Worm (Caenorhabditis elegans) whole organism, young adult: ENCODE data around the gene col-106.
A peak's percentile ranks its signal among the peaks of the same experiment; 100 is the strongest.
"Not testable (repeated sequence)": the region's sequence is repeated elsewhere in the genome, so short reads cannot be mapped to it uniquely, and the experiment has no call there.

Experiments used
- B0035.1 ChIP-seq: sonication (generic microtip); optimal IDR thresholded peaks from 2 replicates; lab custom pipeline; 2016; ENCODE audit warnings: missing genetic modification characterization, mild to moderate bottlenecking, missing compliant biosample characterization, missing genotype, missing genetic modification reagents
- F22D6.2 ChIP-seq: sonication (generic microtip); optimal IDR thresholded peaks from 2 replicates; lab custom pipeline; 2016; ENCODE audit warnings: mild to moderate bottlenecking, missing genetic modification characterization, missing compliant biosample characterization
- F49E8.2 ChIP-seq: sonication (generic microtip); optimal IDR thresholded peaks from 3 replicates; lab custom pipeline; 2017; ENCODE audit warnings: missing genetic modification characterization, mild to moderate bottlenecking, missing compliant biosample characterization, antibody characterized with exemption, moderate library complexity; ENCODE audit not compliant: insufficient read depth
- F57A8.1 ChIP-seq: fragments of 200-800 bp; sonication (Bioruptor generic); optimal IDR thresholded peaks from 2 replicates; lab custom pipeline; 2018; ENCODE audit warnings: mild to moderate bottlenecking, missing genetic modification characterization, moderate library complexity, missing compliant biosample characterization
- K11D2.4 ChIP-seq: fragments of 200-800 bp; sonication (Bioruptor generic); IDR thresholded peaks from 2 replicates; pipeline ENCODE4 v1.3.6; 2022; ENCODE audit warnings: missing genetic modification reagents, missing genetic modification characterization, missing compliant biosample characterization
- aptf-2 ChIP-seq: fragments of 200-800 bp; sonication (Bioruptor generic); conservative IDR thresholded peaks from 2 replicates; pipeline ENCODE4 v1.3.6; 2022; ENCODE audit warnings: missing genetic modification reagents, missing genetic modification characterization, missing compliant biosample characterization
- attf-3 ChIP-seq: fragments of 200-800 bp; sonication (Bioruptor generic); conservative IDR thresholded peaks from 2 replicates; pipeline ENCODE4 v1.3.6; 2022; ENCODE audit warnings: missing genetic modification reagents, missing genetic modification characterization, missing compliant biosample characterization
- ccch-3 ChIP-seq: fragments of 200-800 bp; sonication (Bioruptor generic); optimal IDR thresholded peaks from 2 replicates; lab custom pipeline; 2018; ENCODE audit warnings: mild to moderate bottlenecking, missing genetic modification characterization, missing compliant biosample characterization
- cebp-1 ChIP-seq, 2 experiments: fragments of 200-800 bp in 1 of 2; sonication (Bioruptor generic) in 1 of 2; sonication (generic microtip) in 1 of 2; IDR thresholded peaks in 1 of 2; optimal IDR thresholded peaks in 1 of 2; 2 replicates each; pipeline versions ENCODE4 v1.3.6 to Lab custom; 2017 to 2022; ENCODE audit warnings: missing compliant biosample characterization in 2 of 2, missing genetic modification characterization in 2 of 2, mild to moderate bottlenecking in 1 of 2, missing genetic modification reagents in 1 of 2, moderate library complexity in 1 of 2
- chd-7 ChIP-seq: sonication (generic microtip); optimal IDR thresholded peaks from 2 replicates; lab custom pipeline; 2016; ENCODE audit warnings: mild to moderate bottlenecking, missing genetic modification characterization, moderate library complexity, missing compliant biosample characterization
- egl-44 ChIP-seq: fragments of 200-800 bp; sonication (Bioruptor generic); IDR thresholded peaks from 2 replicates; pipeline ENCODE4 v1.3.6; 2022; ENCODE audit warnings: missing genetic modification reagents, missing genetic modification characterization, missing compliant biosample characterization
- ekl-4 ChIP-seq: fragments of 200-800 bp; sonication (Bioruptor generic); IDR thresholded peaks from 2 replicates; pipeline ENCODE4 v1.3.6; 2022; ENCODE audit warnings: missing genetic modification reagents, missing genetic modification characterization, missing compliant biosample characterization
- hmg-1.2 ChIP-seq: fragments of 200-800 bp; sonication (Bioruptor generic); IDR thresholded peaks from 2 replicates; pipeline ENCODE4 v1.3.6; 2022; ENCODE audit warnings: missing genetic modification reagents, missing genetic modification characterization, missing compliant biosample characterization
- hsf-1 ChIP-seq: fragments of 200-800 bp; sonication (Bioruptor generic); IDR thresholded peaks from 2 replicates; pipeline ENCODE4 v1.3.6; 2022; ENCODE audit warnings: missing genetic modification reagents, missing genetic modification characterization, missing compliant biosample characterization
- lag-1 ChIP-seq: fragments of 200-800 bp; sonication (Bioruptor generic); IDR thresholded peaks from 2 replicates; pipeline ENCODE4 v1.3.6; 2022; ENCODE audit warnings: missing genetic modification reagents, missing genetic modification characterization, missing compliant biosample characterization
- lin-26 ChIP-seq: fragments of 200-800 bp; sonication (Bioruptor generic); IDR thresholded peaks from 2 replicates; pipeline ENCODE4 v1.3.6; 2022; ENCODE audit warnings: missing genetic modification reagents, missing genetic modification characterization, missing compliant biosample characterization
- lin-54 ChIP-seq: fragments of 200-800 bp; sonication (Bioruptor generic); optimal IDR thresholded peaks from 2 replicates; lab custom pipeline; 2018; ENCODE audit warnings: mild to moderate bottlenecking, missing genetic modification characterization, missing compliant biosample characterization
- lsy-27 ChIP-seq: sonication (generic microtip); optimal IDR thresholded peaks from 2 replicates; lab custom pipeline; 2017; ENCODE audit warnings: missing genetic modification characterization, mild to moderate bottlenecking, missing compliant biosample characterization, antibody characterized with exemption, missing genotype, borderline replicate concordance; ENCODE audit not compliant: insufficient read depth
- madf-6 ChIP-seq: fragments of 200-800 bp; sonication (Bioruptor generic); IDR thresholded peaks from 2 replicates; pipeline ENCODE4 v1.3.6; 2022; ENCODE audit warnings: missing genetic modification reagents, missing genetic modification characterization, missing compliant biosample characterization
- mcd-1 ChIP-seq: fragments of 200-800 bp; sonication (Bioruptor generic); IDR thresholded peaks from 2 replicates; pipeline ENCODE4 v1.3.6; 2022; ENCODE audit warnings: missing genetic modification reagents, missing genetic modification characterization, missing compliant biosample characterization
- nfya-2 ChIP-seq: fragments of 200-800 bp; sonication (Bioruptor generic); IDR thresholded peaks from 2 replicates; pipeline ENCODE4 v1.3.6; 2022; ENCODE audit warnings: missing genetic modification reagents, missing genetic modification characterization, missing compliant biosample characterization
- nhr-120 ChIP-seq: fragments of 200-800 bp; sonication (Bioruptor generic); IDR thresholded peaks from 2 replicates; pipeline ENCODE4 v1.3.6; 2022; ENCODE audit warnings: missing genetic modification characterization, missing compliant biosample characterization
- pbrm-1 ChIP-seq: fragments of 200-800 bp; sonication (Bioruptor generic); IDR thresholded peaks from 2 replicates; pipeline ENCODE4 v1.3.6; 2022; ENCODE audit warnings: missing genetic modification reagents, missing genetic modification characterization, missing compliant biosample characterization
- pha-4 ChIP-seq: fragments of 150-350 bp; sonication (generic microtip); optimal IDR thresholded peaks from 2 replicates; lab custom pipeline; 2014; ENCODE audit warnings: missing biosample characterization, missing genetic modification reagents, missing genetic modification characterization
- repo-1 ChIP-seq: sonication (generic microtip); optimal IDR thresholded peaks from 2 replicates; lab custom pipeline; 2017; ENCODE audit warnings: mild to moderate bottlenecking, missing genetic modification characterization, missing compliant biosample characterization
- rpc-1 ChIP-seq, 2 experiments: fragments of 150-350 bp in 1 of 2; sonication (generic microtip) in 1 of 2; optimal IDR thresholded peaks; 2 replicates each; lab custom pipeline; 2014 to 2018; ENCODE audit warnings: missing biosample characterization in 1 of 2, missing genetic modification characterization in 1 of 2, missing genetic modification reagents in 1 of 2, missing genotype in 1 of 2
- somi-1 ChIP-seq: fragments of 200-800 bp; sonication (Bioruptor generic); optimal IDR thresholded peaks from 2 replicates; lab custom pipeline; 2018; ENCODE audit warnings: mild to moderate bottlenecking, missing genetic modification characterization, missing compliant biosample characterization
- tbx-9 ChIP-seq: sonication (generic microtip); optimal IDR thresholded peaks from 2 replicates; lab custom pipeline; 2016; ENCODE audit warnings: borderline replicate concordance, missing genetic modification characterization, inconsistent platforms, missing compliant biosample characterization
- unc-130 ChIP-seq: sonication (generic microtip); optimal IDR thresholded peaks from 2 replicates; lab custom pipeline; 2016; ENCODE audit warnings: missing genetic modification reagents, missing genetic modification characterization, missing compliant biosample characterization
- unc-62 ChIP-seq: fragments of 150-350 bp; optimal IDR thresholded peaks from 2 replicates; lab custom pipeline; 2014; ENCODE audit warnings: missing biosample characterization, missing genetic modification reagents, missing genetic modification characterization
- ztf-26 ChIP-seq: sonication (generic microtip); optimal IDR thresholded peaks from 2 replicates; lab custom pipeline; 2017; ENCODE audit warnings: missing genetic modification characterization, missing compliant biosample characterization
- ztf-6 ChIP-seq: fragments of 200-800 bp; sonication (Bioruptor generic); IDR thresholded peaks from 2 replicates; pipeline ENCODE4 v1.3.6; 2022; ENCODE audit warnings: missing genetic modification reagents, missing genetic modification characterization, missing compliant biosample characterization

col-106 gene

ce11 chrIV:1453451-1453850 lies 7.1 kb downstream of the col-106 start:
- TF ChIP-seq lin-54 (GFP tag; lab: Kevin White, UChicago) (no peak), unc-62 (GFP tag; lab: Kevin White, UChicago) (no peak), ekl-4 (GFP tag; lab: Robert Waterston, UW) (no peak), hsf-1 (GFP tag; lab: Robert Waterston, UW) (no peak), nhr-120 (GFP tag; lab: Robert Waterston, UW) (no peak), F49E8.2 (tag; lab: Kevin White, UChicago) (no peak), B0035.1 (tag; lab: Kevin White, UChicago) (no peak), nfya-2 (no peak), K11D2.4 (GFP tag; lab: Robert Waterston, UW) (no peak), somi-1 (GFP tag; lab: Kevin White, UChicago) (no peak), aptf-2 (GFP tag; lab: Robert Waterston, UW) (no peak), tbx-9 (tag; lab: Kevin White, UChicago) (no peak), hmg-1.2 (GFP tag; lab: Robert Waterston, UW) (no peak), lsy-27 (no peak), F57A8.1 (GFP tag; lab: Kevin White, UChicago) (no peak), lag-1 (GFP tag; lab: Robert Waterston, UW) (no peak), unc-130 (GFP tag; lab: Kevin White, UChicago) (no peak), attf-3 (GFP tag; lab: Robert Waterston, UW) (no peak), chd-7 (tag; lab: Kevin White, UChicago) (no peak), repo-1 (tag; lab: Kevin White, UChicago) (no peak)
- TF ChIP-seq, all 124 proteins: peak for 0

ce11 chrIV:1452480-1452879 lies 8.1 kb downstream of the col-106 start:
- TF ChIP-seq pha-4 (tag; lab: Kevin White, UChicago) (no peak), F22D6.2 (tag; lab: Kevin White, UChicago) (no peak), ztf-26 (tag; lab: Kevin White, UChicago) (peak; percentile 12)

ce11 chrIV:1448528-1448927 lies 12.1 kb downstream of the col-106 start:
- peak; percentile 79 for TF ChIP-seq lin-26 (GFP tag; lab: Robert Waterston, UW)
- TF ChIP-seq egl-44 (GFP tag; lab: Robert Waterston, UW) = peak; percentile 69
- TF ChIP-seq pbrm-1 (GFP tag; lab: Robert Waterston, UW) = 0 out of 2 replicates have a peak, but pooled peaks have one; percentile 31
- TF ChIP-seq rpc-1 (optimal IDR thresholded peaks at IDR 0.05; lab: Kevin White, UChicago) = not testable (repeated sequence)
- peak; percentile 21 for TF ChIP-seq rpc-1 (tag; optimal IDR thresholded peaks at IDR 0.05; lab: Kevin White, UChicago)
- peak; percentile 27; the same call in 1 of the 2 replicates for TF ChIP-seq mcd-1 (GFP tag; lab: Robert Waterston, UW)
- peak; percentile 29; the same call in 1 of the 2 replicates for TF ChIP-seq hmg-1.2 (GFP tag; lab: Robert Waterston, UW)
- TF ChIP-seq madf-6 (GFP tag; lab: Robert Waterston, UW) = peak; percentile 42; the same call in 1 of the 2 replicates

ce11 chrIV:1445920-1446319 lies 14.7 kb downstream of the col-106 start, which contains the start of gene clp-7:
TSS of gene clp-7 (minus strand) at chrIV:1445966.
- no peak for TF ChIP-seq ztf-6
- TF ChIP-seq ccch-3 (GFP tag; lab: Kevin White, UChicago) = no peak
- 0 out of 2 replicates have a peak, but pooled peaks have one; percentile 20 for TF ChIP-seq cebp-1 (GFP tag; IDR thresholded peaks at IDR 0.05; lab: Robert Waterston, UW)
- peak; percentile 75 for TF ChIP-seq cebp-1 (tag; optimal IDR thresholded peaks at IDR 0.05; lab: Kevin White, UChicago)
